Worm (Caenorhabditis elegans): ENCODE measurements around the gene hlh-12.

Gene hlh-12

ce11 chrIV:8453178-8453577, 26.1 kb downstream of the hlh-12 start:
- no peak for TF ChIP-seq sdz-38 (tag; optimal IDR thresholded peaks at IDR 0.05)
- TF ChIP-seq atf-7 (tag; optimal IDR thresholded peaks at IDR 0.05): peak; percentile 26
- 0 out of 2 replicates have a peak, but pooled peaks have one; percentile 25 for TF ChIP-seq nfyb-1 (GFP tag; IDR thresholded peaks at IDR 0.05)
- TF ChIP-seq F57A8.1 (GFP tag; optimal IDR thresholded peaks at IDR 0.05): no peak
- TF ChIP-seq athp-1 (tag; optimal IDR thresholded peaks at IDR 0.05): no peak
- peak; percentile 25 for TF ChIP-seq tbp1 (GFP tag; optimal IDR thresholded peaks at IDR 0.05)
- TF ChIP-seq rec-8 (tag; optimal IDR thresholded peaks at IDR 0.05): no peak
- peak in 1 of 2 experiments; percentile 48 for TF ChIP-seq let-607 (tag; optimal IDR thresholded peaks at IDR 0.05)
- TF ChIP-seq unc-62 (GFP tag; optimal IDR thresholded peaks at IDR 0.05): no peak
- TF ChIP-seq lag-1 (GFP tag; IDR thresholded peaks at IDR 0.05): no peak
- no peak for TF ChIP-seq F39B2.1 (GFP tag; IDR thresholded peaks at IDR 0.05)
- no peak for TF ChIP-seq efl-1 (GFP tag; optimal IDR thresholded peaks at IDR 0.05)
- TF ChIP-seq D2030.7 (GFP tag; IDR thresholded peaks at IDR 0.05): no peak
- no peak for TF ChIP-seq ztf-25 (GFP tag; IDR thresholded peaks at IDR 0.05)
- TF ChIP-seq nhr-80 (tag; optimal IDR thresholded peaks at IDR 0.05): peak; percentile 86

DNA sequence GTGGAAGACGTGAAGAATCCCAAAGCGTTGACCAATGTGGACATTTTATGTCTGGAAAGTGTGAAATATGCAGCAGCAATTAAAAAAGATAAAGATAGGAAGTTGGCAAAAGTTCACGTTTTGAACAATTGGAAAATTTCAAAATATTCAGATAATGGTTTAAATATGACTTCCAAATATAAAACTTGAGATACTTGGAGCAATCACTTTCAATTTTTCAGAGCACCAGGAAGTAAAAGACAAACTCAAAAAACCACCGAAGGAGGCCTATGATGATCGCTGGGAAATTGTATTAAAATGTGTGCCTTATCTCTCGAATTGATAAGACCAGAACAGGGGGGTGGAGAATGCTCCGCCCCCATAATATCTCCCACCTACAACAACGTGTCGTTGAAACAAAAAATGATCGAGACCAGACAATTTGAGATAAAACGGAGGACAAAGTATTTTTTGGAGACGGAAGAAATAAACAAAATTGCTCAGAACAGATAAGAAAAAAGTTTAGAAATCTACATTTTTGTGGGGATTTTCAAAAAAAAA, 27.5 kb downstream of the hlh-12 start, which contains the start of gene eppl-1:
eppl-1 (minus strand) TSS at position 51 of the 540 bp plus-strand sequence.
- TF ChIP-seq akir-1 (GFP tag; optimal IDR thresholded peaks at IDR 0.05) (no peak), ztf-3 (GFP tag; optimal IDR thresholded peaks at IDR 0.05) (no peak), T26A5.8 (tag; optimal IDR thresholded peaks at IDR 0.05) (no peak), dpff-1 (tag; optimal IDR thresholded peaks at IDR 0.05) (no peak), ztf-28 (GFP tag; IDR thresholded peaks at IDR 0.05) (no peak), nhr-80 (tag; optimal IDR thresholded peaks at IDR 0.05) (peak; percentile 31), hlh-12 (tag; optimal IDR thresholded peaks at IDR 0.05) (no peak), T07F8.4 (tag; optimal IDR thresholded peaks at IDR 0.05) (no peak)

- peak; percentile 56 for TF ChIP-seq nhr-80 (tag; optimal IDR thresholded peaks at IDR 0.05)
- no peak for TF ChIP-seq B0035.1 (tag; optimal IDR thresholded peaks at IDR 0.05)
Observed at ce11 chrIV:8450534-8450933, 28.7 kb downstream of the hlh-12 start.

DNA sequence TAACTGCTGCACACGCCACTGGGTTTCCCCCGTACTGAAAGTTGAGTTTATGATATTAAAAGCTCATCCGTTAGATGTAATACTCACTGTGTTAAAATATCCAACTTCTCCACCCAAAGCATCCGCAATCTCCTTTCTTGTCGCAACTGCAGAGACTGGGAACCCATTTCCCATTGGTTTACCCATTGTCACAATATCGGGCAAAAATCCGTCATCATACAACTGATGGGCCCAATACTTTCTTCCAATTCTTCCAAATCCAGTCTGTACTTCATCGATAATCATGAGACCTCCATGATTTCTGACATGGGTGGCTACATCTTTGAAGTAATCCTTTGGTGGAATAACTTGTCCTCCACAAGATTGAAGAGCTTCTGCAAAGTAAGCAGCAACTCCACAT, 29.4 kb downstream of the hlh-12 start:
- TF ChIP-seq ceh-91 (GFP tag; IDR thresholded peaks at IDR 0.05): no peak

DNA sequence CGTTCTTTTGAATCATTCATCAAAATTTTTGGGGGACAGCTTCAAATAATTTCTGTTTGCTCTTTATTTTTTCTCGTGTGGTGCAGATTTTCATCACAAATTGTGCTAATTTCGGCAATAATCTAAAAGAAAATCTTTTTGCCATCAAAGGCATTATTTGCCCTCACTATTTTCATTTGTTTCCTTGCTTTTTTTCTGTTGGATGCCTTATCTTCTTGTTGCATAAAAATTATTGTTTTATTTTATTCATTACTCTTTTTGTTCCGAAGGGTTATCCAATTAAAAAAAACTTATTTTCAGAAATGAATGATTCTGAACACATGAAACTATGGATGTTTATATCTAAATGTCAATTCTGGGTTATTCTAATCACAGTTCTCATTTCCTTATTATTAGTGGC, 32.3 kb downstream of the hlh-12 start, which contains the start of gene T01B11.1:
T01B11.1 (plus strand) TSS at position 301 of the 400 bp plus-strand sequence.
- no peak for TF ChIP-seq B0261.1 (tag; optimal IDR thresholded peaks at IDR 0.05)

DNA sequence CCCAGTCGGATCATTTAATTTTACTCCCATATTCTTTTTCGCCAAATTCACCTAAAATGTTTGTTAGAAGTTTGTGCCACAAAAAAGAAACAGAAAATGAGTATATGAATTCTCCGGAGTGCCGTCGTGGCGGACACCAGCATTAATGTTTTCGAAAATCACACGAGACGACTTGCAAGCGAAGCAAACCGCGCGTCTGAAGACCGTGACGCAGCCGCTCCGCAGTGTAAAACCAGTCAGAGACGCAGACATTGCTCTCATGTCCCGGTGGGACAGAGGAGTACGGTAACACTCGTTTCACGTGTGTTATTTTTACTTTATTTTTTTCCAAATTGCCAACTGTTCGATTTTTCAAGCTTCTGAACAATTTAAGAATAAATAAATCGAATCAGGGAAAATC, 46.5 kb downstream of the hlh-12 start, which contains the start of the genes T26A8.4 and pdtf-1:
T26A8.4 (minus strand) TSS at position 185 of the 400 bp plus-strand sequence.
pdtf-1 (plus strand) TSS at position 330 of the 400 bp plus-strand sequence.
- TF ChIP-seq sptf-2 (GFP tag; optimal IDR thresholded peaks at IDR 0.05) (no peak), lag-1 (GFP tag; IDR thresholded peaks at IDR 0.05) (no peak), F22D6.2 (tag; optimal IDR thresholded peaks at IDR 0.05) (no peak), rcor-1 (GFP tag; IDR thresholded peaks at IDR 0.05) (peak; percentile 89), fkh-3 (tag; optimal IDR thresholded peaks at IDR 0.05) (no peak), nhr-27 (tag; optimal IDR thresholded peaks at IDR 0.05) (no peak), nhr-120 (GFP tag; IDR thresholded peaks at IDR 0.05) (no peak), F57A8.1 (GFP tag; optimal IDR thresholded peaks at IDR 0.05) (peak; percentile 1), ZK185.1 (tag; optimal IDR thresholded peaks at IDR 0.05; ENCODE audit: poor library complexity, severe bottlenecking) (peak; percentile 89), rpc-1 (optimal IDR thresholded peaks at IDR 0.05) (peak; percentile 15), rpc-1 (tag; optimal IDR thresholded peaks at IDR 0.05) (no peak), him-1 (tag; optimal IDR thresholded peaks at IDR 0.05) (no peak), tbx-9 (tag; optimal IDR thresholded peaks at IDR 0.05; ENCODE audit: borderline replicate concordance) (no peak), gei-17 (GFP tag; optimal IDR thresholded peaks at IDR 0.05) (no peak), tbp1 (GFP tag; optimal IDR thresholded peaks at IDR 0.05) (peak; percentile 74), xnd-1 (tag; optimal IDR thresholded peaks at IDR 0.05) (no peak), madf-8 (GFP tag; conservative IDR thresholded peaks at IDR 0.05) (peak; percentile 54), athp-1 (tag; optimal IDR thresholded peaks at IDR 0.05) (no peak), Y95B8A.8 (GFP tag; IDR thresholded peaks at IDR 0.05) (peak; percentile 68; the same call in 1 of the 2 replicates), die-1 (tag; optimal IDR thresholded peaks at IDR 0.05) (no peak), sdz-38 (tag; optimal IDR thresholded peaks at IDR 0.05) (no peak)

Measured in whole organism, young adult.